Worm (Caenorhabditis elegans) whole organism, L3 larva: Measurements from ENCODE around the gene R10H10.3.
A peak's percentile ranks its signal among the peaks of the same experiment; 100 is the strongest.

Experiments used
- elt-1 ChIP-seq: fragments of 150-350 bp; optimal IDR thresholded peaks from 2 replicates; lab custom pipeline; 2014; ENCODE audit warnings: missing biosample characterization, missing genetic modification characterization
- elt-2 ChIP-seq: sonication (generic microtip); optimal IDR thresholded peaks from 2 replicates; lab custom pipeline; 2016; ENCODE audit warnings: missing genetic modification reagents, mild to moderate bottlenecking, missing genetic modification characterization, missing compliant biosample characterization
- lin-39 ChIP-seq: fragments of 150-350 bp; optimal IDR thresholded peaks from 2 replicates; lab custom pipeline; 2018; ENCODE audit warnings: missing biosample characterization, missing genetic modification reagents, missing genetic modification characterization
- unc-39 ChIP-seq: sonication (generic microtip); optimal IDR thresholded peaks from 4 replicates; lab custom pipeline; 2017; ENCODE audit warnings: missing biosample characterization, missing genetic modification characterization

DNA sequence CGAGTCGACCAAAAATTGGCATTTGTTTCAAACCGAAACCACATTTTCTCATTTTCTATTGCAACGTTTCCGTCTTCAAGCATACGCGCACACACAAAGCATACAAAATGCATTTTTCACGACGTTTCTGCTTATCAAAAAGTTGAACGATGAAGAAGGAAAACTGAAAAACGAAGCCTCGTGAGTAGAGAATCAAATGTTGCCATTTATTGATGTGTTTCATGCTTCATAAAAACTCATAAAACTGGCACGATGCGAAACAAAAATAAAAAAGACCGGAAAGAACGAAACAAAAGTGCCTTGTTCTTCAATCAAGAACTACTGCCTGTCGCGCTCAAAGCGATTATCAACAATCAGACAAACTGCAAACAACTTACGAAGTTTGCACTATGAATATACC lies 32.1 kb downstream of the R10H10.3 start:
- no peak for TF ChIP-seq lin-39
- TF ChIP-seq elt-2 (tag; lab: Kevin White, UChicago): peak; percentile 61
- no peak for TF ChIP-seq elt-1 (tag; lab: Kevin White, UChicago)
- no peak for TF ChIP-seq unc-39 (tag; lab: Kevin White, UChicago)
